Worm (Caenorhabditis elegans): ENCODE results near the gene F46E10.3.

The F46E10.3 gene

DNA sequence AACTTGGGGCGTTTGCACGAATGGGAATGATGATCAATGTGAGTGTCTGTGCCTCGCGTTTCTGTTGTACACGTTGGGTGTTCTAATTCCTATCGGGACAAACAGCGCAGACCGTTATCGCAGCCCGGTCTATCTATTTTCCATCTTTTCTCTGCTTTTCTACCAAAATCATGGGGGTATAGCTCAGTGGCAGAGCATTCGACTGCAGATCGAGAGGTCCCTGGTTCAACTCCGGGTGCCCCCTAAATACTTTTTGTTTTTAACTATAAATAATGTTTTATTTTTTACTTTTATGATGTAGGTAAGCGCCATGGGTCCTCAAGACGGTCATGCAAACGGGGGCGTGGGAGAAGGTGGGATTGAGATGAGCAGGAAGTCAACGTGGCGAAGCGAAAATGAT is 41.5 kb downstream of the F46E10.3 start:
- no peak for TF ChIP-seq elt-4 (tag; optimal IDR thresholded peaks at IDR 0.05)
- no peak for TF ChIP-seq ceh-24 (tag; optimal IDR thresholded peaks at IDR 0.05)
- TF ChIP-seq ceh-48 (tag; optimal IDR thresholded peaks at IDR 0.05), result no peak
- TF ChIP-seq ttx-3 (tag; optimal IDR thresholded peaks at IDR 0.05), result no peak
- no peak for TF ChIP-seq F13H6.1 (tag; optimal IDR thresholded peaks at IDR 0.05)
- TF ChIP-seq unc-55 (GFP tag; optimal IDR thresholded peaks at IDR 0.05), result no peak
- no peak for TF ChIP-seq fkh-10 (GFP tag; optimal IDR thresholded peaks at IDR 0.05)
- no peak for TF ChIP-seq zip-5 (tag; optimal IDR thresholded peaks at IDR 0.05)
- no peak for TF ChIP-seq pat-9 (tag; optimal IDR thresholded peaks at IDR 0.05)
- TF ChIP-seq che-1 (tag; optimal IDR thresholded peaks at IDR 0.05), result peak; percentile 6
- no peak for TF ChIP-seq tbx-2 (tag; optimal IDR thresholded peaks at IDR 0.05)
- peak; percentile 60 for TF ChIP-seq elt-2 (tag; optimal IDR thresholded peaks at IDR 0.05)
- no peak for TF ChIP-seq ceh-14 (tag; optimal IDR thresholded peaks at IDR 0.05)
- TF ChIP-seq ceh-19 (GFP tag; optimal IDR thresholded peaks at IDR 0.05), result no peak
- TF ChIP-seq hlh-6 (tag; optimal IDR thresholded peaks at IDR 0.05), result no peak
- TF ChIP-seq hlh-8 (tag; optimal IDR thresholded peaks at IDR 0.05), result no peak
- TF ChIP-seq C38D4.7 (GFP tag; optimal IDR thresholded peaks at IDR 0.05), result peak; percentile 5

ce11 chrV:6561592-6561991 is 43.5 kb downstream of the F46E10.3 start, which contains the start of gene spp-19:
Gene spp-19 (minus strand): TSS chrV:6561692.
- TF ChIP-seq pha-2 (tag; optimal IDR thresholded peaks at IDR 0.05) (no peak), ceh-2 (tag; optimal IDR thresholded peaks at IDR 0.05) (no peak), sdc-2 (tag; optimal IDR thresholded peaks at IDR 0.05) (no peak), ceh-24 (tag; optimal IDR thresholded peaks at IDR 0.05) (no peak), unc-55 (GFP tag; optimal IDR thresholded peaks at IDR 0.05) (no peak), rnt-1 (tag; optimal IDR thresholded peaks at IDR 0.05) (no peak), sox-4 (tag; optimal IDR thresholded peaks at IDR 0.05) (no peak), ceh-45 (GFP tag; IDR thresholded peaks at IDR 0.05) (no peak), tbx-7 (tag; optimal IDR thresholded peaks at IDR 0.05) (no peak), dve-1 (tag; optimal IDR thresholded peaks at IDR 0.05) (no peak), sox-2 (GFP tag; IDR thresholded peaks at IDR 0.05) (no peak), ztf-16 (tag; optimal IDR thresholded peaks at IDR 0.05) (no peak), hlh-8 (tag; optimal IDR thresholded peaks at IDR 0.05) (no peak), fkh-10 (GFP tag; optimal IDR thresholded peaks at IDR 0.05) (no peak)

ce11 chrV:6565851-6566386 is 47.8 kb downstream of the F46E10.3 start, which contains the start of gene K04A8.1:
Gene K04A8.1 (plus strand): TSS chrV:6566336.
- TF ChIP-seq sox-4 (tag; optimal IDR thresholded peaks at IDR 0.05) (no peak), dve-1 (tag; optimal IDR thresholded peaks at IDR 0.05) (no peak), ama-1 (optimal IDR thresholded peaks at IDR 0.05) (no peak), K02D7.2 (tag; optimal IDR thresholded peaks at IDR 0.05) (no peak), ceh-30 (tag; optimal IDR thresholded peaks at IDR 0.05) (no peak), sdc-2 (tag; optimal IDR thresholded peaks at IDR 0.05) (no peak), ceh-18 (tag; optimal IDR thresholded peaks at IDR 0.05) (no peak), ceh-22 (tag; optimal IDR thresholded peaks at IDR 0.05) (no peak), fax-1 (tag; optimal IDR thresholded peaks at IDR 0.05) (no peak), ceh-2 (tag; optimal IDR thresholded peaks at IDR 0.05) (no peak), elt-2 (tag; optimal IDR thresholded peaks at IDR 0.05) (no peak), hlh-15 (tag; optimal IDR thresholded peaks at IDR 0.05) (no peak), sox-2 (GFP tag; IDR thresholded peaks at IDR 0.05) (no peak), mec-3 (tag; optimal IDR thresholded peaks at IDR 0.05; ENCODE audit: borderline replicate concordance) (no peak), pag-3 (tag; optimal IDR thresholded peaks at IDR 0.05; ENCODE audit: borderline replicate concordance) (no peak), madf-2 (tag; optimal IDR thresholded peaks at IDR 0.05) (no peak), C38D4.7 (GFP tag; optimal IDR thresholded peaks at IDR 0.05) (no peak), ets-4 (tag; optimal IDR thresholded peaks at IDR 0.05) (no peak), npax-4 (tag; optimal IDR thresholded peaks at IDR 0.05) (no peak), ceh-24 (tag; optimal IDR thresholded peaks at IDR 0.05) (no peak)
